Worm (Caenorhabditis elegans) whole organism, late embryonic: ENCODE data around the gene mct-5.
"Not testable (repeated sequence)": the region's sequence is repeated elsewhere in the genome, so short reads cannot be mapped to it uniquely, and the experiment has no call there.

Experiments
- C38D4.7 ChIP-seq: fragments of 200-800 bp; sonication (Bioruptor generic); optimal IDR thresholded peaks from 2 replicates; lab custom pipeline; 2018; ENCODE audit warnings: mild to moderate bottlenecking, missing genetic modification characterization, moderate library complexity, missing compliant biosample characterization
- T23F11.4 ChIP-seq: fragments of 200-800 bp; sonication (Bioruptor generic); optimal IDR thresholded peaks from 2 replicates; lab custom pipeline; 2018; ENCODE audit warnings: mild to moderate bottlenecking, missing genetic modification characterization, missing compliant biosample characterization
- ama-1 ChIP-seq: fragments of 150-350 bp; optimal IDR thresholded peaks from 2 replicates; lab custom pipeline; 2014
- ceh-22 ChIP-seq: sonication (generic microtip); optimal IDR thresholded peaks from 2 replicates; lab custom pipeline; 2017; ENCODE audit warnings: missing biosample characterization, missing genetic modification characterization
- ceh-45 ChIP-seq: fragments of 200-800 bp; sonication (Bioruptor generic); IDR thresholded peaks from 2 replicates; pipeline ENCODE4 v1.3.6; 2022; ENCODE audit warnings: missing genetic modification reagents, missing genetic modification characterization, missing compliant biosample characterization
- che-1 ChIP-seq: sonication (generic microtip); optimal IDR thresholded peaks from 2 replicates; lab custom pipeline; 2016; ENCODE audit warnings: mild to moderate bottlenecking, missing genetic modification characterization, missing compliant biosample characterization
- dve-1 ChIP-seq: sonication (generic microtip); optimal IDR thresholded peaks from 2 replicates; lab custom pipeline; 2017; ENCODE audit warnings: antibody characterized with exemption, mild to moderate bottlenecking, missing genetic modification characterization, missing compliant biosample characterization
- elt-4 ChIP-seq: sonication (generic microtip); optimal IDR thresholded peaks from 2 replicates; lab custom pipeline; 2016; ENCODE audit warnings: missing genetic modification characterization, missing compliant biosample characterization
- fax-1 ChIP-seq: sonication (generic microtip); optimal IDR thresholded peaks from 2 replicates; lab custom pipeline; 2016; ENCODE audit warnings: missing genotype, missing genetic modification characterization, missing compliant biosample characterization
- fkh-10 ChIP-seq: fragments of 150-350 bp; optimal IDR thresholded peaks from 2 replicates; lab custom pipeline; 2014; ENCODE audit warnings: missing biosample characterization, missing genetic modification reagents, missing genetic modification characterization
- fkh-6 ChIP-seq: sonication (generic microtip); optimal IDR thresholded peaks from 2 replicates; lab custom pipeline; 2016; ENCODE audit warnings: missing genetic modification characterization, missing compliant biosample characterization
- gmeb-2 ChIP-seq: sonication (generic microtip); optimal IDR thresholded peaks from 2 replicates; lab custom pipeline; 2016; ENCODE audit warnings: missing genetic modification characterization, inconsistent platforms, missing compliant biosample characterization
- hlh-13 ChIP-seq: fragments of 200-800 bp; sonication (Bioruptor generic); optimal IDR thresholded peaks from 2 replicates; lab custom pipeline; 2018; ENCODE audit warnings: mild to moderate bottlenecking, missing genetic modification characterization, missing compliant biosample characterization
- hlh-8 ChIP-seq: sonication (generic microtip); optimal IDR thresholded peaks from 2 replicates; lab custom pipeline; 2016; ENCODE audit warnings: missing genotype, missing genetic modification characterization, missing compliant biosample characterization
- lin-11 ChIP-seq: fragments of 200-800 bp; sonication (Bioruptor generic); optimal IDR thresholded peaks from 2 replicates; lab custom pipeline; 2018; ENCODE audit warnings: mild to moderate bottlenecking, missing genetic modification characterization, missing compliant biosample characterization
- nfya-1 ChIP-seq: sonication (generic microtip); optimal IDR thresholded peaks from 2 replicates; lab custom pipeline; 2017; ENCODE audit warnings: missing genetic modification characterization, mild to moderate bottlenecking, missing compliant biosample characterization, antibody characterized with exemption, moderate library complexity
- npax-4 ChIP-seq: sonication (generic microtip); optimal IDR thresholded peaks from 2 replicates; lab custom pipeline; 2016; ENCODE audit warnings: missing genetic modification characterization, missing compliant biosample characterization
- odd-2 ChIP-seq: sonication (generic microtip); optimal IDR thresholded peaks from 2 replicates; lab custom pipeline; 2017; ENCODE audit warnings: antibody characterized with exemption, mild to moderate bottlenecking, missing genetic modification characterization, missing compliant biosample characterization
- pax-1 ChIP-seq: fragments of 150-350 bp; optimal IDR thresholded peaks from 2 replicates; lab custom pipeline; 2014; ENCODE audit warnings: missing biosample characterization, missing genetic modification characterization
- pha-2 ChIP-seq: sonication (generic microtip); optimal IDR thresholded peaks from 2 replicates; lab custom pipeline; 2017; ENCODE audit warnings: mild to moderate bottlenecking, missing genetic modification characterization, missing compliant biosample characterization
- pha-4 ChIP-seq: fragments of 150-350 bp; optimal IDR thresholded peaks from 2 replicates; lab custom pipeline; 2018; ENCODE audit warnings: missing biosample characterization, missing genetic modification reagents, missing genetic modification characterization
- pqm-1 ChIP-seq: sonication (generic microtip); optimal IDR thresholded peaks from 2 replicates; lab custom pipeline; 2016; ENCODE audit warnings: missing genetic modification characterization, missing compliant biosample characterization
- ref-2 ChIP-seq: sonication (generic microtip); optimal IDR thresholded peaks from 2 replicates; lab custom pipeline; 2016; ENCODE audit warnings: missing genetic modification characterization, missing compliant biosample characterization
- tbx-7 ChIP-seq: sonication (generic microtip); optimal IDR thresholded peaks from 2 replicates; lab custom pipeline; 2016; ENCODE audit warnings: missing genotype, missing genetic modification characterization, missing compliant biosample characterization
- ttx-3 ChIP-seq: sonication (generic microtip); optimal IDR thresholded peaks from 2 replicates; lab custom pipeline; 2016; ENCODE audit warnings: missing genetic modification reagents, missing genetic modification characterization, missing compliant biosample characterization
- unc-42 ChIP-seq: sonication (generic microtip); optimal IDR thresholded peaks from 2 replicates; lab custom pipeline; 2016; ENCODE audit warnings: missing genotype, missing genetic modification characterization, missing compliant biosample characterization
- unc-86 ChIP-seq: sonication (generic microtip); optimal IDR thresholded peaks from 2 replicates; lab custom pipeline; 2016; ENCODE audit warnings: missing genetic modification characterization, missing compliant biosample characterization

The mct-5 gene

ce11 chrII:7093339-7093821 lies 5.0 kb downstream of the mct-5 start, which contains the start of gene T02G5.3:
TSS of gene T02G5.3 (plus strand) at chrII:7093389.
- TF ChIP-seq pha-2 (tag; lab: Kevin White, UChicago) (no peak), ama-1 (lab: Kevin White, UChicago) (peak; percentile 73)

ce11 chrII:7090852-7091251 lies 7.5 kb downstream of the mct-5 start:
- TF ChIP-seq unc-42 (tag; lab: Kevin White, UChicago) (no peak), ttx-3 (tag; lab: Kevin White, UChicago) (no peak), nfya-1 (tag; lab: Kevin White, UChicago) (no peak), fax-1 (tag; lab: Kevin White, UChicago) (no peak), hlh-13 (GFP tag; lab: Kevin White, UChicago) (no peak), ref-2 (tag; lab: Kevin White, UChicago) (no peak), dve-1 (tag; lab: Kevin White, UChicago) (no peak), unc-86 (tag; lab: Kevin White, UChicago) (no peak)

ce11 chrII:7090085-7090484 lies 8.3 kb downstream of the mct-5 start:
- TF ChIP-seq fkh-10 (GFP tag; lab: Kevin White, UChicago) (no peak), elt-4 (tag; lab: Kevin White, UChicago) (no peak), unc-42 (tag; lab: Kevin White, UChicago) (peak; percentile 39), hlh-8 (tag; lab: Kevin White, UChicago) (no peak), T23F11.4 (no peak), odd-2 (tag; lab: Kevin White, UChicago) (no peak)

ce11 chrII:7084021-7084420 lies 14.4 kb downstream of the mct-5 start, which contains the start of the genes T02G5.14 and T02G5.15:
TSS of gene T02G5.14 (plus strand) at chrII:7084321.
TSS of gene T02G5.15 (plus strand) at chrII:7084321.
- TF ChIP-seq fax-1 (tag; lab: Kevin White, UChicago); fkh-6; che-1: not testable (repeated sequence)
- TF ChIP-seq, all 69 proteins: peak for 0; not testable (repeated sequence) for 69

- no peak for TF ChIP-seq npax-4 (tag; lab: Kevin White, UChicago)
- no peak for TF ChIP-seq pha-2 (tag; lab: Kevin White, UChicago)
- TF ChIP-seq tbx-7 (tag; lab: Kevin White, UChicago): no peak
- no peak for TF ChIP-seq ceh-22 (tag; lab: Kevin White, UChicago)
- no peak for TF ChIP-seq elt-4 (tag; lab: Kevin White, UChicago)
Measured at ce11 chrII:7075564-7076228, 22.7 kb downstream of the mct-5 start, which contains the start of gene T02G5.7. TSS of gene T02G5.7 (plus strand) at chrII:7075614.

- no peak for TF ChIP-seq tbx-7 (tag; lab: Kevin White, UChicago)
- no peak for TF ChIP-seq pqm-1 (tag; lab: Kevin White, UChicago)
- no peak for TF ChIP-seq dve-1 (tag; lab: Kevin White, UChicago)
- no peak for TF ChIP-seq pax-1 (tag; lab: Kevin White, UChicago)
- TF ChIP-seq pha-4: no peak
- no peak for TF ChIP-seq ceh-45 (GFP tag; lab: Robert Waterston, UW)
- no peak for TF ChIP-seq C38D4.7
- no peak for TF ChIP-seq lin-11 (tag; lab: Kevin White, UChicago)
- no peak for TF ChIP-seq gmeb-2 (tag; lab: Kevin White, UChicago)
- TF ChIP-seq npax-4 (tag; lab: Kevin White, UChicago): no peak
- TF ChIP-seq, all 69 proteins: peak for 0
Measured at ce11 chrII:7073537-7073913, 24.9 kb downstream of the mct-5 start, which contains the start of gene kat-1. TSS of gene kat-1 (plus strand) at chrII:7073814.
